ENCODE assay signal across 1 worm cellular context in the genomic region with DNA sequence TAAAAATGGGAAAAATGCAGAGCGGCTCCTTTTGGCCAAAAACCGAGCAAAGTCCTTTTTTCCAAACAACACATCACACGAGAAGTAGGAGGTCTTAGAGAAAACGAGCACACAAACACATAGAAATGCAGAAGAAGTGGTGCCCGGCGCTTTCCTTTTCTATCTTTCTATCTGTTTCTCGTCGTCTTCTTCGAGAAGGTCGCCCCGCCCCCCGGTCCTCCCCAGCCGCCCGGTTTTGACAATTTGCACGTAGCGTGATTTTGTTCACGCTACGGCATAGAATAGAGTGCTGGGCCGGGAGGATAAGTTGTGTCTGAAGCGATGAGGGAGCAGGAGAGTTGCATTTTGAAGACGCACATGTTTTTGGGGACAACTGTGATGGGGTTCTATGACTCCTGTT.
TF ChIP-seq lines count a peak whose summit lies in the region.

No protein-coding gene starts in this region.

TF ChIP-seq in whole organism, L4 larva, 104 proteins besides CTCF, POLR2A, EP300 and RAD21 (continued from another document):
- no peak for TF ChIP-seq gei-8 (GFP tag; optimal IDR thresholded peaks at IDR 0.05; lab: Kevin White, UChicago)
